Fruit fly (Drosophila melanogaster): ENCODE data around the gene ifc.
A peak's percentile ranks its signal among the peaks of the same experiment; 100 is the strongest.

ifc gene

DNA sequence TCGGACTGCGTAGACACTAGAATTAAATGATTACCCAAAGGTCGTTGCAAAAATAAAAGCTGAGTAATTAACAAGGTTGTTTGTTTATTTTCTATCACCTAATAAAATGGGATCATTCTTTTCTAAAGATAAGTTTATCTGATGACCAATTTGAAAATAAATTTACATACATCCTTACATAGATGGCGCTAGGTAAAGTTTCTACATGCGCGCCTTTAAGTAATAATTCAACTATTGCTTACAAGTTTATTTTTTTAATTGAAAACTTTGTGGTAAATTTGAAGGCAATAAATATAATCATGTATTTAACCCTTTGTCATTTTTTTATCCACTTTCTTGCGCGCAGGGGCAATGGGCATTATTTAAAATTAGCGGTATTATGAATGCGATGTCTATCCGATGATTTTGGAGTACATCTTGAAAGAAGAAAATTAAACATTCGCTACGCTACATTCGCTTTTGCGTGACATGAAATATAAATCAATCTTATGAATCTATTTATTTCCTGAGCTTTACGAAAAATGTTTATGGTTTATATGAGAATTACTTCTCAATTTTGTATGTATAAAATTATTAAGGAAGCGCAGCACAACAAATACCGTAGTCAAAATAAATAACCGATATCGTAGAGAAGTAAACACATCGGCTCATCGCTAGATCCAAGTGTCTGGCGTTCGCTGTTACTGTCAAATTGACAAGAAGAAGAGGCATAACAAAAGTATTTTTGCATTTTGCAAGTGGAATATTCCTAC is 37.2 kb upstream of the ifc start, which contains the start of gene CG9044 (continued):
- peak; percentile 91 for TF ChIP-seq Doc3 (GFP tag; IDR thresholded peaks at IDR 0.05; ENCODE audit: partially characterized antibody)
- TF ChIP-seq Bdp1 (GFP tag; optimal IDR thresholded peaks at IDR 0.05): peak; percentile 21
- TF ChIP-seq stwl (tag; optimal IDR thresholded peaks at IDR 0.05): peak; percentile 20
- peak; percentile 93 for TF ChIP-seq vnd (GFP tag; IDR thresholded peaks at IDR 0.05; ENCODE audit: partially characterized antibody)
- TF ChIP-seq ci (GFP tag; IDR thresholded peaks at IDR 0.05): 0 out of 3 replicates have a peak, but pooled peaks have one; percentile 48
- peak; percentile 34 for TF ChIP-seq CG8924 (tag; optimal IDR thresholded peaks at IDR 0.05)
- TF ChIP-seq CTCF (GFP tag; optimal IDR thresholded peaks at IDR 0.05): peak; percentile 94
- TF ChIP-seq sens-2 (GFP tag; IDR thresholded peaks at IDR 0.05): no peak
- peak; percentile 74; the same call in 1 of the 2 replicates for TF ChIP-seq sob (GFP tag; IDR thresholded peaks at IDR 0.05)
- TF ChIP-seq trh (GFP tag; optimal IDR thresholded peaks at IDR 0.05): peak; percentile 52
- TF ChIP-seq CG5245 (GFP tag; optimal IDR thresholded peaks at IDR 0.05): no peak
- peak; percentile 54 for TF ChIP-seq CG18619 (GFP tag; optimal IDR thresholded peaks at IDR 0.05)
- TF ChIP-seq Stat92E (GFP tag; optimal IDR thresholded peaks at IDR 0.05): peak in 1 of 3 experiments; percentile 41
- TF ChIP-seq CG12104 (GFP tag; optimal IDR thresholded peaks at IDR 0.05): peak; percentile 19
- TF ChIP-seq HLH3B (GFP tag; IDR thresholded peaks at IDR 0.05): no peak
- peak; percentile 78 for TF ChIP-seq phol (tag; optimal IDR thresholded peaks at IDR 0.05)
- TF ChIP-seq CG6175 (GFP tag; IDR thresholded peaks at IDR 0.05): no peak
- TF ChIP-seq CG33557 (GFP tag; optimal IDR thresholded peaks at IDR 0.05): peak; percentile 7
- TF ChIP-seq CG6272 (GFP tag; IDR thresholded peaks at IDR 0.05): no peak; the same call in none of the 2 replicates
- peak; percentile 50 for TF ChIP-seq al (GFP tag; IDR thresholded peaks at IDR 0.05)
- 0 out of 2 replicates have a peak, but pooled peaks have one; percentile 11 for TF ChIP-seq CG7372 (GFP tag; IDR thresholded peaks at IDR 0.05)
- TF ChIP-seq Atf3 (GFP tag; optimal IDR thresholded peaks at IDR 0.05): peak; percentile 37
- TF ChIP-seq fu2 (GFP tag; optimal IDR thresholded peaks at IDR 0.05): peak; percentile 70
- TF ChIP-seq onecut (GFP tag; IDR thresholded peaks at IDR 0.05): no peak
- peak; percentile 42 for TF ChIP-seq ssp (GFP tag; IDR thresholded peaks at IDR 0.05)
- TF ChIP-seq Dbx (GFP tag; IDR thresholded peaks at IDR 0.05): peak; percentile 63; the same call in 1 of the 3 replicates
- TF ChIP-seq kay (GFP tag; optimal IDR thresholded peaks at IDR 0.05): peak; percentile 24
- no peak for TF ChIP-seq CG8359 (GFP tag; optimal IDR thresholded peaks at IDR 0.05; ENCODE audit: borderline replicate concordance)
- TF ChIP-seq wdn (GFP tag; IDR thresholded peaks at IDR 0.05): peak; percentile 11; the same call in 1 of the 2 replicates
- peak; percentile 8 for TF ChIP-seq Sry-β (GFP tag; optimal IDR thresholded peaks at IDR 0.05)
- TF ChIP-seq Gug (GFP tag; IDR thresholded peaks at IDR 0.05): peak; percentile 60; the same call in 3 of the 4 replicates
- peak; percentile 30 for TF ChIP-seq ems (GFP tag; optimal IDR thresholded peaks at IDR 0.05)
- peak; percentile 88 for TF ChIP-seq bbx (GFP tag; IDR thresholded peaks at IDR 0.05; ENCODE audit: partially characterized antibody)
- TF ChIP-seq Hr51 (GFP tag; optimal IDR thresholded peaks at IDR 0.05): peak in 1 of 2 experiments; percentile 66
- TF ChIP-seq pum (GFP tag; optimal IDR thresholded peaks at IDR 0.05): peak; percentile 57
- TF ChIP-seq CG18764 (GFP tag; optimal IDR thresholded peaks at IDR 0.05): peak; percentile 31
- TF ChIP-seq Bgb (GFP tag; IDR thresholded peaks at IDR 0.05; ENCODE audit: partially characterized antibody): peak; percentile 89
- TF ChIP-seq CG8944 (GFP tag; optimal IDR thresholded peaks at IDR 0.05): peak; percentile 61
- TF ChIP-seq CG32532 (GFP tag; IDR thresholded peaks at IDR 0.05): peak; percentile 62
- peak; percentile 52 for TF ChIP-seq sisA (GFP tag; IDR thresholded peaks at IDR 0.05)
- no peak for TF ChIP-seq CG30431 (GFP tag; optimal IDR thresholded peaks at IDR 0.05)
- no peak for TF ChIP-seq Sox100B (GFP tag; optimal IDR thresholded peaks at IDR 0.05)
- peak; percentile 44 for TF ChIP-seq CG3838 (GFP tag; optimal IDR thresholded peaks at IDR 0.05)
- no peak for TF ChIP-seq aop (GFP tag; IDR thresholded peaks at IDR 0.05)
- peak; percentile 89 for TF ChIP-seq mld (GFP tag; IDR thresholded peaks at IDR 0.05; ENCODE audit: partially characterized antibody)
- TF ChIP-seq chm (GFP tag; IDR thresholded peaks at IDR 0.05): no peak
- no peak for TF ChIP-seq CG10321 (GFP tag; IDR thresholded peaks at IDR 0.05)
- TF ChIP-seq CG3995 (GFP tag; optimal IDR thresholded peaks at IDR 0.05): peak; percentile 79
- TF ChIP-seq lab (GFP tag; optimal IDR thresholded peaks at IDR 0.05): no peak
- peak; percentile 59; the same call in 1 of the 2 replicates for TF ChIP-seq lmd (GFP tag; IDR thresholded peaks at IDR 0.05)

All from whole organism, embryonic.